Worm (Caenorhabditis elegans) whole organism, young adult: ENCODE data around the gene gcy-8.
A peak's percentile ranks its signal among the peaks of the same experiment; 100 is the strongest.

Source experiments
- B0336.3 ChIP-seq: fragments of 200-800 bp; sonication (Bioruptor generic); IDR thresholded peaks from 2 replicates; pipeline ENCODE4 v1.3.6; 2022; ENCODE audit warnings: missing genetic modification characterization, missing compliant biosample characterization
- C06A6.2 ChIP-seq: fragments of 200-800 bp; sonication (Bioruptor generic); conservative IDR thresholded peaks from 2 replicates; pipeline ENCODE4 v1.3.6; 2022; ENCODE audit warnings: missing genetic modification characterization, missing compliant biosample characterization
- F22D6.2 ChIP-seq: sonication (generic microtip); optimal IDR thresholded peaks from 2 replicates; lab custom pipeline; 2016; ENCODE audit warnings: mild to moderate bottlenecking, missing genetic modification characterization, missing compliant biosample characterization
- F33H1.4 ChIP-seq: fragments of 200-800 bp; sonication (Bioruptor generic); IDR thresholded peaks from 2 replicates; pipeline ENCODE4 v1.3.6; 2022; ENCODE audit warnings: missing genetic modification reagents, missing genetic modification characterization, missing compliant biosample characterization
- F37B4.10 ChIP-seq: fragments of 200-800 bp; sonication (Bioruptor generic); IDR thresholded peaks from 2 replicates; pipeline ENCODE4 v1.3.6; 2022; ENCODE audit warnings: missing genetic modification characterization, missing compliant biosample characterization
- akir-1 ChIP-seq: fragments of 200-800 bp; sonication (Bioruptor generic); optimal IDR thresholded peaks from 2 replicates; lab custom pipeline; 2018; ENCODE audit warnings: mild to moderate bottlenecking, missing genetic modification characterization, moderate library complexity, missing compliant biosample characterization
- atf-7 ChIP-seq: sonication (generic microtip); optimal IDR thresholded peaks from 2 replicates; lab custom pipeline; 2017; ENCODE audit warnings: mild to moderate bottlenecking, missing genetic modification characterization, missing compliant biosample characterization
- bed-2 ChIP-seq: fragments of 200-800 bp; sonication (Bioruptor generic); IDR thresholded peaks from 2 replicates; pipeline ENCODE4 v1.3.6; 2022; ENCODE audit warnings: missing genetic modification reagents, missing genetic modification characterization, missing compliant biosample characterization
- cebp-1 ChIP-seq, 2 experiments: fragments of 200-800 bp in 1 of 2; sonication (Bioruptor generic) in 1 of 2; sonication (generic microtip) in 1 of 2; IDR thresholded peaks in 1 of 2; optimal IDR thresholded peaks in 1 of 2; 2 replicates each; pipeline versions ENCODE4 v1.3.6 to Lab custom; 2017 to 2022; ENCODE audit warnings: missing compliant biosample characterization in 2 of 2, missing genetic modification characterization in 2 of 2, mild to moderate bottlenecking in 1 of 2, missing genetic modification reagents in 1 of 2, moderate library complexity in 1 of 2
- cebp-2 ChIP-seq: fragments of 200-800 bp; sonication (Bioruptor generic); IDR thresholded peaks from 2 replicates; pipeline ENCODE4 v1.3.6; 2022; ENCODE audit warnings: missing genetic modification characterization, missing compliant biosample characterization
- ceh-27 ChIP-seq: fragments of 200-800 bp; sonication (Bioruptor generic); optimal IDR thresholded peaks from 2 replicates; lab custom pipeline; 2018; ENCODE audit warnings: mild to moderate bottlenecking, missing genetic modification characterization, moderate library complexity, missing compliant biosample characterization
- dpff-1 ChIP-seq: sonication (generic microtip); optimal IDR thresholded peaks from 2 replicates; lab custom pipeline; 2017; ENCODE audit warnings: mild to moderate bottlenecking, missing genetic modification characterization, missing compliant biosample characterization
- efl-1 ChIP-seq: fragments of 150-350 bp; optimal IDR thresholded peaks from 2 replicates; lab custom pipeline; 2014; ENCODE audit warnings: missing biosample characterization, missing genetic modification reagents, missing genetic modification characterization
- egrh-3 ChIP-seq: fragments of 200-800 bp; sonication (Bioruptor generic); IDR thresholded peaks from 2 replicates; pipeline ENCODE4 v1.3.6; 2022; ENCODE audit warnings: missing genetic modification reagents, missing genetic modification characterization, missing compliant biosample characterization
- gei-17 ChIP-seq: fragments of 200-800 bp; sonication (Bioruptor generic); optimal IDR thresholded peaks from 2 replicates; lab custom pipeline; 2018; ENCODE audit warnings: mild to moderate bottlenecking, missing genetic modification characterization, missing compliant biosample characterization
- hmg-1.2 ChIP-seq: fragments of 200-800 bp; sonication (Bioruptor generic); IDR thresholded peaks from 2 replicates; pipeline ENCODE4 v1.3.6; 2022; ENCODE audit warnings: missing genetic modification reagents, missing genetic modification characterization, missing compliant biosample characterization
- let-607 ChIP-seq, 2 experiments: fragments of 200-800 bp in 1 of 2; sonication (Bioruptor generic) in 1 of 2; sonication (generic microtip) in 1 of 2; optimal IDR thresholded peaks; 2 replicates each; lab custom pipeline; 2016 to 2018; ENCODE audit warnings: mild to moderate bottlenecking in 2 of 2, missing compliant biosample characterization in 2 of 2, missing genetic modification characterization in 2 of 2, moderate library complexity in 2 of 2, missing genotype in 1 of 2
- lin-35 ChIP-seq, 3 experiments: fragments of 150-350 bp in 2 of 3; sonication (generic microtip) in 1 of 3; optimal IDR thresholded peaks; 2 replicates each; lab custom pipeline; 2014 to 2018; ENCODE audit warnings: missing biosample characterization in 3 of 3, missing genetic modification characterization in 3 of 3, missing genetic modification reagents in 3 of 3
- lin-40 ChIP-seq: sonication (generic microtip); optimal IDR thresholded peaks from 2 replicates; lab custom pipeline; 2016; ENCODE audit warnings: missing genetic modification characterization, mild to moderate bottlenecking, missing compliant biosample characterization, missing genotype, missing genetic modification reagents
- lin-54 ChIP-seq: fragments of 200-800 bp; sonication (Bioruptor generic); optimal IDR thresholded peaks from 2 replicates; lab custom pipeline; 2018; ENCODE audit warnings: mild to moderate bottlenecking, missing genetic modification characterization, missing compliant biosample characterization
- lir-1 ChIP-seq: fragments of 200-800 bp; sonication (Bioruptor generic); conservative IDR thresholded peaks from 2 replicates; pipeline ENCODE4 v1.3.6; 2022; ENCODE audit warnings: missing genetic modification reagents, missing genetic modification characterization, missing compliant biosample characterization
- lsl-1 ChIP-seq: fragments of 200-800 bp; sonication (Bioruptor generic); optimal IDR thresholded peaks from 2 replicates; lab custom pipeline; 2018; ENCODE audit warnings: mild to moderate bottlenecking, missing genetic modification characterization, moderate library complexity, missing compliant biosample characterization
- lsy-27 ChIP-seq: sonication (generic microtip); optimal IDR thresholded peaks from 2 replicates; lab custom pipeline; 2017; ENCODE audit warnings: missing genetic modification characterization, mild to moderate bottlenecking, missing compliant biosample characterization, antibody characterized with exemption, missing genotype, borderline replicate concordance; ENCODE audit not compliant: insufficient read depth
- madf-3 ChIP-seq: fragments of 200-800 bp; sonication (Bioruptor generic); IDR thresholded peaks from 2 replicates; pipeline ENCODE4 v1.3.6; 2022; ENCODE audit warnings: missing genetic modification reagents, missing genetic modification characterization, missing compliant biosample characterization
- madf-6 ChIP-seq: fragments of 200-800 bp; sonication (Bioruptor generic); IDR thresholded peaks from 2 replicates; pipeline ENCODE4 v1.3.6; 2022; ENCODE audit warnings: missing genetic modification reagents, missing genetic modification characterization, missing compliant biosample characterization
- madf-8 ChIP-seq: fragments of 200-800 bp; sonication (Bioruptor generic); conservative IDR thresholded peaks from 2 replicates; pipeline ENCODE4 v1.3.6; 2022; ENCODE audit warnings: missing genetic modification reagents, missing genetic modification characterization, missing compliant biosample characterization
- mcd-1 ChIP-seq: fragments of 200-800 bp; sonication (Bioruptor generic); IDR thresholded peaks from 2 replicates; pipeline ENCODE4 v1.3.6; 2022; ENCODE audit warnings: missing genetic modification reagents, missing genetic modification characterization, missing compliant biosample characterization
- mel-28 ChIP-seq: sonication (generic microtip); optimal IDR thresholded peaks from 2 replicates; lab custom pipeline; 2016; ENCODE audit warnings: borderline replicate concordance, mild to moderate bottlenecking, missing genetic modification characterization, missing compliant biosample characterization
- nfyb-1 ChIP-seq: fragments of 200-800 bp; sonication (Bioruptor generic); IDR thresholded peaks from 2 replicates; pipeline ENCODE4 v1.3.6; 2022; ENCODE audit warnings: missing genetic modification reagents, missing genetic modification characterization, missing compliant biosample characterization
- nhr-80 ChIP-seq: sonication (generic microtip); optimal IDR thresholded peaks from 2 replicates; lab custom pipeline; 2016; ENCODE audit warnings: missing genetic modification characterization, missing compliant biosample characterization
- snpc-1.3 ChIP-seq: sonication (generic microtip); optimal IDR thresholded peaks from 2 replicates; lab custom pipeline; 2017; ENCODE audit warnings: missing genetic modification characterization, mild to moderate bottlenecking, missing compliant biosample characterization, antibody characterized with exemption, moderate library complexity, missing genotype, missing genetic modification reagents; ENCODE audit not compliant: insufficient read depth
- snpc-3.4 ChIP-seq: sonication (generic microtip); optimal IDR thresholded peaks from 2 replicates; lab custom pipeline; 2017; ENCODE audit warnings: missing genetic modification characterization, mild to moderate bottlenecking, missing compliant biosample characterization, antibody characterized with exemption, moderate library complexity, missing genotype, missing genetic modification reagents
- snpc-4 ChIP-seq, 5 experiments: fragments of 150-350 bp in 1 of 5; sonication (generic microtip) in 4 of 5; optimal IDR thresholded peaks; 2 replicates each; lab custom pipeline; 2014 to 2018; ENCODE audit warnings: missing genetic modification characterization in 5 of 5, missing biosample characterization in 3 of 5, antibody characterized with exemption in 2 of 5, mild to moderate bottlenecking in 2 of 5, missing compliant biosample characterization in 2 of 5, missing genotype in 2 of 5, moderate library complexity in 2 of 5, missing genetic modification reagents in 1 of 5
- tlf-1 ChIP-seq: fragments of 200-800 bp; sonication (Bioruptor generic); optimal IDR thresholded peaks from 2 replicates; lab custom pipeline; 2018; ENCODE audit warnings: mild to moderate bottlenecking, missing genetic modification characterization, missing compliant biosample characterization
- xnd-1 ChIP-seq: sonication (generic microtip); optimal IDR thresholded peaks from 2 replicates; lab custom pipeline; 2016; ENCODE audit warnings: missing genotype, missing genetic modification reagents, missing genetic modification characterization, missing compliant biosample characterization
- zfh-2 ChIP-seq: fragments of 200-800 bp; sonication (Bioruptor generic); conservative IDR thresholded peaks from 2 replicates; pipeline ENCODE4 v1.3.6; 2022; ENCODE audit warnings: missing genetic modification reagents, missing genetic modification characterization, missing compliant biosample characterization

Gene gcy-8

DNA sequence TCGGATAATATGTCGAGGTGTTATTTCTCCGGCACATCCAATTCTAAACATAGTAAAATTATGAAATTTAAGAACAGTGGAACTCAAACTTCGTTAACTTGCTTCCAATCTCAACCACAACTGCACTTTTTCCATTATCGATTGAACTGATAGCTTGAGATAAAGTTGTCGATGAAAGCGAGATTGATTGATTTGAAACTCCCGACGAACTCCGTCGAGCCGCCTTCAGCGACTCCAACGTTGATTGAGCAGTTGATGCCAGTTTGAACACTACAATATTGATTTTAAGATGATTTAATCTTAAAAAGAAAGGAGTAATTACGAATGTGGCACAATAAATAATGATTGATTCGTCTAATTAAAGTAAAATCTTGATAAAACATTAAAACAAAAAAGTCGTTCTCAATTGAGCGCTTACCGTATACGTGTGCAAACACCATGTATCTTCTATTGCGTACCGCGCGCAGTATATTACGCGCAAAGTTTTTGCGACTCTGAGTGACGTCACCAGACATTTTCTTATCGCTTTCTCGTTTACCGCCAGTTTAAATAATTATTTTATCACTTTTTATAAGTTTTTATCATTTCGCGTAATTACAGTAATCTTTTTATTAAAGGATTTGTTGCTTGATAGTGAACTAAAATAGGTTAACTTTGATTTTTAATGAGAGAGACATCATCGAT, 25.6 kb upstream of the gcy-8 start, which contains the start of gene arp-11 (continued):
- TF ChIP-seq lsl-1 (peak; percentile 65), B0336.3 (GFP tag; lab: Robert Waterston, UW) (0 out of 2 replicates have a peak, but pooled peaks have one; percentile 22), lin-40 (peak; percentile 60), F37B4.10 (GFP tag; lab: Robert Waterston, UW) (no peak), madf-6 (GFP tag; lab: Robert Waterston, UW) (peak; percentile 61; the same call in 1 of the 2 replicates), nhr-80 (tag; lab: Kevin White, UChicago) (peak; percentile 23), snpc-3.4 (tag; lab: Kevin White, UChicago) (peak; percentile 11), lin-35 (GFP tag; optimal IDR thresholded peaks at IDR 0.05; lab: Kevin White, UChicago) (peak in 1 of 3 experiments; percentile 49), let-607 (tag; optimal IDR thresholded peaks at IDR 0.05; lab: Kevin White, UChicago) (peak in 1 of 2 experiments; percentile 1), atf-7 (tag; lab: Kevin White, UChicago) (peak; percentile 96), tlf-1 (GFP tag; lab: Kevin White, UChicago) (peak; percentile 0), efl-1 (peak; percentile 26), F22D6.2 (tag; lab: Kevin White, UChicago) (no peak), C06A6.2 (no peak), hmg-1.2 (GFP tag; lab: Robert Waterston, UW) (peak; percentile 31; the same call in 1 of the 2 replicates), snpc-1.3 (tag; lab: Kevin White, UChicago) (peak; percentile 29)

DNA sequence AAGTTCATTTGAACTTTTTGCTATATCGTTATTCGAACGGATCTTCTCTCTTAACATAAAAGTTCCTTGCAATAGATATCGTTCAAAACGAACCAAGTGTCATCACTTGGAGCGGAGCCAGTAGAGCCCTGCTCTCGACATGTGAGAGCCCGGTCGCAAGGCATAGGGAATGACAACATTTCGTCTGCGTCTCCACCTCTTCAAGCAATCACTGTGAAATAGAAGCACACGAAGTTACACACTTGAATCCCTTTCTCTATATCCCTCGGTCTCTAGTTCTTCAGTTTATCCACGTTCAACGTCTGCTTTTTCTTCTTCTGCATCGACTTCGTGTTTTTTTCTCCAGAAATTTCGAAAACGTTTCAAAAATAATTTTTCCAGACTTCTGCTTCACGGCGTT, 24.6 kb upstream of the gcy-8 start, which contains the start of gene C49H3.6:
Gene C49H3.6 (plus strand): TSS at position 380 of the 400 bp plus-strand sequence.
- TF ChIP-seq madf-6 (GFP tag; lab: Robert Waterston, UW) (peak; percentile 19; the same call in 1 of the 2 replicates), cebp-1 (GFP tag; IDR thresholded peaks at IDR 0.05; lab: Robert Waterston, UW) (no peak), cebp-1 (tag; optimal IDR thresholded peaks at IDR 0.05; lab: Kevin White, UChicago) (peak; percentile 29), lsy-27 (no peak), lin-35 (GFP tag; optimal IDR thresholded peaks at IDR 0.05; lab: Kevin White, UChicago) (peak in 1 of 3 experiments; percentile 63), mel-28 (tag; lab: Kevin White, UChicago) (no peak), nfyb-1 (GFP tag; lab: Robert Waterston, UW) (peak; percentile 52; the same call in 1 of the 2 replicates), dpff-1 (tag; lab: Kevin White, UChicago) (no peak), madf-3 (GFP tag; lab: Robert Waterston, UW) (0 out of 2 replicates have a peak, but pooled peaks have one; percentile 28), ceh-27 (GFP tag; lab: Kevin White, UChicago) (peak; percentile 43)
- TF ChIP-seq, all 124 proteins: peak for 6

DNA sequence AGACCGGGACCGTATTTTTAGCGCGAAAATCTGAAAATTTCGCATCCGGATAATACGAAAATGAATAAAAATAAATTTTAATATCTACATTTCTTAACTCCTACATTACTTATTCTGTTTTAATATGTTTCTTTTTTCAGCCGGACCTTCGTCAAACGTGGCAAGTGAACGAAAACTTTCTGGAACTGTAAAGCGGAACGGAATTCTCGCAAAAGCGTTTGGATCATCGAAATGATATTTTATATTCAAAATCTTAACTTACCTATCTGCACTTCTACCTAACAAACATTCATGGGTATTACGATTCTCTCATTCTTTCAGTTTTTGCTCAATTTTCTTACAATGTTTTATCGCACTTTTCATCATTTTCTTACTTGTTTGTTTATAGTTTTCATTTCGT, 21.3 kb upstream of the gcy-8 start:
- no peak for TF ChIP-seq madf-3 (GFP tag; lab: Robert Waterston, UW)
- no peak for TF ChIP-seq F22D6.2 (tag; lab: Kevin White, UChicago)

- TF ChIP-seq mcd-1 (GFP tag; lab: Robert Waterston, UW) (0 out of 2 replicates have a peak, but pooled peaks have one; percentile 34), snpc-3.4 (tag; lab: Kevin White, UChicago) (no peak), bed-2 (GFP tag; lab: Robert Waterston, UW) (no peak), cebp-2 (GFP tag; lab: Robert Waterston, UW) (no peak), lir-1 (GFP tag; lab: Robert Waterston, UW) (0 out of 2 replicates have a peak, but pooled peaks have one; percentile 5), snpc-4 (GFP tag; optimal IDR thresholded peaks at IDR 0.05; lab: Kevin White, UChicago) (no peak), snpc-4 (tag; optimal IDR thresholded peaks at IDR 0.05; lab: Kevin White, UChicago) (peak in 3 of 4 experiments; percentile 3 to 50 (median 6)), madf-6 (GFP tag; lab: Robert Waterston, UW) (peak; percentile 75), nhr-80 (tag; lab: Kevin White, UChicago) (peak; percentile 6), F33H1.4 (peak; percentile 82), lsl-1 (peak; percentile 82), hmg-1.2 (GFP tag; lab: Robert Waterston, UW) (peak; percentile 25; the same call in 1 of the 2 replicates), zfh-2 (GFP tag; lab: Robert Waterston, UW) (peak; percentile 70; the same call in 1 of the 2 replicates), egrh-3 (GFP tag; lab: Robert Waterston, UW) (0 out of 2 replicates have a peak, but pooled peaks have one; percentile 13), xnd-1 (tag; lab: Kevin White, UChicago) (peak; percentile 46), gei-17 (GFP tag; lab: Kevin White, UChicago) (no peak), madf-8 (GFP tag; lab: Robert Waterston, UW) (no peak), akir-1 (GFP tag; lab: Kevin White, UChicago) (no peak), lin-54 (GFP tag; lab: Kevin White, UChicago) (peak; percentile 2)
Measured at ce11 chrIV:7909455-7910141, 18.4 kb upstream of the gcy-8 start.
